Worm (Caenorhabditis elegans): Measurements from ENCODE around the gene F14F7.7.

ce11 chrIII:13062989-13063388, 32.3 kb downstream of the F14F7.7 start:
- TF ChIP-seq mdl-1 (tag; optimal IDR thresholded peaks at IDR 0.05), result no peak
- no peak for TF ChIP-seq ceh-82 (tag; optimal IDR thresholded peaks at IDR 0.05)
- TF ChIP-seq nhr-11 (tag; optimal IDR thresholded peaks at IDR 0.05), result no peak
- TF ChIP-seq ama-1 (optimal IDR thresholded peaks at IDR 0.05), result no peak
- no peak for TF ChIP-seq ztf-4 (tag; optimal IDR thresholded peaks at IDR 0.05)
- no peak for TF ChIP-seq lin-15B (tag; optimal IDR thresholded peaks at IDR 0.05)
- TF ChIP-seq ceh-63 (GFP tag; optimal IDR thresholded peaks at IDR 0.05), result no peak
- TF ChIP-seq dpl-1 (GFP tag; optimal IDR thresholded peaks at IDR 0.05), result no peak

All from whole organism, L1 larva.